Fruit fly (Drosophila melanogaster): ENCODE data around the gene Sdic3.

The Sdic3 gene

dm6 chrX:20235794-20236513, 41.9 kb upstream of the Sdic3 start, which contains the start of gene sw (continued):
- TF ChIP-seq Sry-δ (GFP tag; optimal IDR thresholded peaks at IDR 0.05) (peak; percentile 93), Rx (GFP tag; IDR thresholded peaks at IDR 0.05) (no peak; the same call in 1 of the 2 replicates), CG11456 (GFP tag; IDR thresholded peaks at IDR 0.05) (no peak; the same call in 2 of the 3 replicates), CrebB (tag; optimal IDR thresholded peaks at IDR 0.05) (peak; percentile 31), odd (GFP tag; optimal IDR thresholded peaks at IDR 0.05) (peak; percentile 6), Dbx (GFP tag; IDR thresholded peaks at IDR 0.05) (peak; percentile 80), kay (GFP tag; optimal IDR thresholded peaks at IDR 0.05) (no peak), lmd (GFP tag; IDR thresholded peaks at IDR 0.05) (peak; percentile 74), gt (GFP tag; IDR thresholded peaks at IDR 0.05) (no peak), H2.0 (GFP tag; IDR thresholded peaks at IDR 0.05) (peak; percentile 45; the same call in 1 of the 2 replicates), CG2120 (GFP tag; optimal IDR thresholded peaks at IDR 0.05) (peak; percentile 77), Optix (GFP tag; IDR thresholded peaks at IDR 0.05) (peak; percentile 67; the same call in 2 of the 3 replicates), CG11560 (tag; IDR thresholded peaks at IDR 0.05) (peak; percentile 54; the same call in 2 of the 3 replicates), CG5953 (GFP tag; IDR thresholded peaks at IDR 0.05) (no peak), vnd (GFP tag; IDR thresholded peaks at IDR 0.05; ENCODE audit: partially characterized antibody) (peak; percentile 94), CG17328 (GFP tag; IDR thresholded peaks at IDR 0.05) (peak; percentile 35; the same call in 1 of the 2 replicates), corto (GFP tag; optimal IDR thresholded peaks at IDR 0.05) (no peak), Lhr (GFP tag; optimal IDR thresholded peaks at IDR 0.05) (peak; percentile 26), klu (GFP tag; IDR thresholded peaks at IDR 0.05) (peak; percentile 71), ci (GFP tag; IDR thresholded peaks at IDR 0.05) (0 out of 3 replicates have a peak, but pooled peaks have one; percentile 24), hkb (optimal IDR thresholded peaks at IDR 0.05) (no peak), hkb (GFP tag; IDR thresholded peaks at IDR 0.05) (0 out of 2 replicates have a peak, but pooled peaks have one; percentile 22), dan (GFP tag; IDR thresholded peaks at IDR 0.05) (no peak), jigr1 (GFP tag; IDR thresholded peaks at IDR 0.05) (peak; percentile 41; the same call in 1 of the 3 replicates), CG18476 (GFP tag; optimal IDR thresholded peaks at IDR 0.05) (peak; percentile 43), Nf-YA (GFP tag; IDR thresholded peaks at IDR 0.05) (no peak), CG12942 (GFP tag; optimal IDR thresholded peaks at IDR 0.05) (peak; percentile 36), CG6175 (GFP tag; IDR thresholded peaks at IDR 0.05) (no peak), D (optimal IDR thresholded peaks at IDR 0.05) (no peak), D (GFP tag; optimal IDR thresholded peaks at IDR 0.05) (no peak), crp (GFP tag; optimal IDR thresholded peaks at IDR 0.05) (peak in 1 of 2 experiments; percentile 78), Mes4 (GFP tag; optimal IDR thresholded peaks at IDR 0.05) (no peak), Taf1 (GFP tag; IDR thresholded peaks at IDR 0.05) (peak; percentile 42; the same call in 1 of the 2 replicates), CG12236 (GFP tag; optimal IDR thresholded peaks at IDR 0.05) (no peak), CG13894 (tag; optimal IDR thresholded peaks at IDR 0.05) (peak; percentile 13), onecut (GFP tag; IDR thresholded peaks at IDR 0.05) (peak; percentile 92), CG12391 (tag; optimal IDR thresholded peaks at IDR 0.05) (peak; percentile 62), lov (optimal IDR thresholded peaks at IDR 0.05) (no peak), lov (GFP tag; IDR thresholded peaks at IDR 0.05) (no peak), eve (GFP tag; optimal IDR thresholded peaks at IDR 0.05) (no peak), CG2116 (GFP tag; optimal IDR thresholded peaks at IDR 0.05) (peak; percentile 28), Sry-β (GFP tag; optimal IDR thresholded peaks at IDR 0.05) (no peak), CG14014 (GFP tag; IDR thresholded peaks at IDR 0.05) (peak; percentile 73), cato (GFP tag; optimal IDR thresholded peaks at IDR 0.05; ENCODE audit: borderline replicate concordance) (peak; percentile 5), CG7745 (tag; optimal IDR thresholded peaks at IDR 0.05) (no peak), CG9727 (GFP tag; optimal IDR thresholded peaks at IDR 0.05) (peak; percentile 48), crol (GFP tag; IDR thresholded peaks at IDR 0.05) (no peak), Oli (tag; optimal IDR thresholded peaks at IDR 0.05) (peak; percentile 27), CG13775 (GFP tag; optimal IDR thresholded peaks at IDR 0.05) (peak; percentile 49), CG3726 (GFP tag; IDR thresholded peaks at IDR 0.05) (no peak), fu2 (GFP tag; optimal IDR thresholded peaks at IDR 0.05) (peak; percentile 52)
